Worm (Caenorhabditis elegans) whole organism, L2 larva: ENCODE data around the gene srw-29.

ENCODE experiments used
- C34F6.9 ChIP-seq: fragments of 150-350 bp; optimal IDR thresholded peaks from 2 replicates; lab custom pipeline; 2014; ENCODE audit warnings: missing biosample characterization, missing genetic modification characterization
- F13H6.1 ChIP-seq: sonication (generic microtip); optimal IDR thresholded peaks from 2 replicates; lab custom pipeline; 2016; ENCODE audit warnings: missing genetic modification characterization, missing compliant biosample characterization
- Y55F3AM.14 ChIP-seq: fragments of 200-800 bp; sonication (Bioruptor generic); optimal IDR thresholded peaks from 2 replicates; lab custom pipeline; 2018; ENCODE audit warnings: mild to moderate bottlenecking, missing genetic modification characterization, missing compliant biosample characterization
- ZK546.5 ChIP-seq: sonication (generic microtip); optimal IDR thresholded peaks from 2 replicates; lab custom pipeline; 2017; ENCODE audit warnings: missing biosample characterization, missing genetic modification characterization
- alr-1 ChIP-seq: fragments of 150-350 bp; optimal IDR thresholded peaks from 2 replicates; lab custom pipeline; 2014; ENCODE audit warnings: missing biosample characterization, missing genetic modification characterization
- ama-1 ChIP-seq: fragments of 150-350 bp; optimal IDR thresholded peaks from 2 replicates; lab custom pipeline; 2018; ENCODE audit warnings: inconsistent platforms
- blmp-1 ChIP-seq: sonication (generic microtip); optimal IDR thresholded peaks from 2 replicates; lab custom pipeline; 2017; ENCODE audit warnings: missing genetic modification characterization, mild to moderate bottlenecking, missing compliant biosample characterization, antibody characterized with exemption, moderate library complexity; ENCODE audit not compliant: insufficient read depth
- ceh-16 ChIP-seq: fragments of 150-350 bp; optimal IDR thresholded peaks from 2 replicates; lab custom pipeline; 2014; ENCODE audit warnings: missing biosample characterization, missing genetic modification characterization
- ceh-82 ChIP-seq: fragments of 150-350 bp; optimal IDR thresholded peaks from 2 replicates; lab custom pipeline; 2014; ENCODE audit warnings: missing biosample characterization, missing genetic modification characterization
- egl-27 ChIP-seq: sonication (generic microtip); optimal IDR thresholded peaks from 3 replicates; lab custom pipeline; 2017; ENCODE audit warnings: missing biosample characterization, missing genetic modification reagents, missing genetic modification characterization
- elt-1 ChIP-seq: fragments of 150-350 bp; optimal IDR thresholded peaks from 2 replicates; lab custom pipeline; 2014; ENCODE audit warnings: missing biosample characterization, missing genetic modification characterization
- elt-3 ChIP-seq: sonication (generic microtip); optimal IDR thresholded peaks from 2 replicates; lab custom pipeline; 2017; ENCODE audit warnings: missing biosample characterization, missing genetic modification characterization
- fos-1 ChIP-seq: fragments of 150-350 bp; optimal IDR thresholded peaks from 2 replicates; lab custom pipeline; 2014; ENCODE audit warnings: missing biosample characterization, missing genetic modification characterization
- gmeb-1 ChIP-seq: fragments of 150-350 bp; optimal IDR thresholded peaks from 2 replicates; lab custom pipeline; 2014; ENCODE audit warnings: missing biosample characterization, missing genetic modification characterization
- lin-11 ChIP-seq: fragments of 150-350 bp; sonication (generic microtip); optimal IDR thresholded peaks from 2 replicates; lab custom pipeline; 2014; ENCODE audit warnings: missing biosample characterization, missing genetic modification characterization, inconsistent platforms, mixed read lengths
- lin-39 ChIP-seq: fragments of 150-350 bp; optimal IDR thresholded peaks from 2 replicates; lab custom pipeline; 2014; ENCODE audit warnings: missing biosample characterization, missing genetic modification reagents, missing genetic modification characterization
- lsy-2 ChIP-seq, 2 experiments: fragments of 150-350 bp in 1 of 2; sonication (generic microtip) in 1 of 2; optimal IDR thresholded peaks; 2 replicates each; lab custom pipeline; 2014 to 2017; ENCODE audit warnings: missing biosample characterization in 2 of 2, missing genetic modification characterization in 2 of 2
- mab-5 ChIP-seq: fragments of 150-350 bp; optimal IDR thresholded peaks from 2 replicates; lab custom pipeline; 2014; ENCODE audit warnings: missing biosample characterization, missing genetic modification characterization
- mdl-1 ChIP-seq, 2 experiments: fragments of 150-350 bp in 1 of 2; sonication (generic microtip) in 1 of 2; optimal IDR thresholded peaks; 2 replicates each; lab custom pipeline; 2017; ENCODE audit warnings: missing biosample characterization in 2 of 2, missing genetic modification characterization in 2 of 2
- nhr-10 ChIP-seq: sonication (generic microtip); optimal IDR thresholded peaks from 2 replicates; lab custom pipeline; 2017; ENCODE audit warnings: missing biosample characterization, missing genetic modification characterization
- nhr-11 ChIP-seq: fragments of 150-350 bp; optimal IDR thresholded peaks from 2 replicates; lab custom pipeline; 2014; ENCODE audit warnings: missing biosample characterization, missing genetic modification characterization
- nhr-129 ChIP-seq: fragments of 150-350 bp; optimal IDR thresholded peaks from 2 replicates; lab custom pipeline; 2014; ENCODE audit warnings: missing biosample characterization, missing genetic modification characterization
- nhr-23 ChIP-seq: fragments of 150-350 bp; optimal IDR thresholded peaks from 2 replicates; lab custom pipeline; 2014; ENCODE audit warnings: missing biosample characterization, missing genetic modification reagents, missing genetic modification characterization
- nhr-237 ChIP-seq: fragments of 150-350 bp; optimal IDR thresholded peaks from 2 replicates; lab custom pipeline; 2014; ENCODE audit warnings: missing biosample characterization, missing genetic modification characterization
- nhr-25 ChIP-seq: fragments of 150-350 bp; sonication (generic microtip); optimal IDR thresholded peaks from 3 replicates; lab custom pipeline; 2014; ENCODE audit warnings: missing biosample characterization, missing genetic modification characterization
- nhr-77 ChIP-seq: fragments of 150-350 bp; optimal IDR thresholded peaks from 2 replicates; lab custom pipeline; 2014; ENCODE audit warnings: missing biosample characterization, missing genetic modification characterization
- peb-1 ChIP-seq: fragments of 150-350 bp; optimal IDR thresholded peaks from 2 replicates; lab custom pipeline; 2014; ENCODE audit warnings: missing biosample characterization, missing genetic modification characterization
- sem-4 ChIP-seq: fragments of 150-350 bp; optimal IDR thresholded peaks from 2 replicates; lab custom pipeline; 2014; ENCODE audit warnings: missing biosample characterization, missing genetic modification reagents, missing genetic modification characterization
- skn-1 ChIP-seq: sonication (generic microtip); optimal IDR thresholded peaks from 2 replicates; lab custom pipeline; 2017; ENCODE audit warnings: missing biosample characterization, missing genetic modification characterization
- sma-3 ChIP-seq: sonication (generic microtip); optimal IDR thresholded peaks from 2 replicates; lab custom pipeline; 2016; ENCODE audit warnings: missing genetic modification reagents, missing genetic modification characterization, missing compliant biosample characterization
- snpc-4 ChIP-seq: fragments of 150-350 bp; optimal IDR thresholded peaks from 2 replicates; lab custom pipeline; 2014; ENCODE audit warnings: missing biosample characterization, missing genetic modification characterization
- unc-55 ChIP-seq: fragments of 150-350 bp; sonication (generic microtip); optimal IDR thresholded peaks from 3 replicates; lab custom pipeline; 2014; ENCODE audit warnings: missing biosample characterization, missing genetic modification reagents, missing genetic modification characterization
- unc-62 ChIP-seq: fragments of 150-350 bp; optimal IDR thresholded peaks from 2 replicates; lab custom pipeline; 2014; ENCODE audit warnings: missing biosample characterization, missing genetic modification reagents, missing genetic modification characterization
- ztf-1 ChIP-seq: fragments of 200-800 bp; sonication (Bioruptor generic); conservative IDR thresholded peaks from 2 replicates; pipeline ENCODE4 v1.3.6; 2022; ENCODE audit warnings: missing genetic modification characterization, missing compliant biosample characterization
- ztf-11 ChIP-seq: sonication (generic microtip); optimal IDR thresholded peaks from 2 replicates; lab custom pipeline; 2017; ENCODE audit warnings: missing biosample characterization, missing genetic modification characterization

srw-29 gene

DNA sequence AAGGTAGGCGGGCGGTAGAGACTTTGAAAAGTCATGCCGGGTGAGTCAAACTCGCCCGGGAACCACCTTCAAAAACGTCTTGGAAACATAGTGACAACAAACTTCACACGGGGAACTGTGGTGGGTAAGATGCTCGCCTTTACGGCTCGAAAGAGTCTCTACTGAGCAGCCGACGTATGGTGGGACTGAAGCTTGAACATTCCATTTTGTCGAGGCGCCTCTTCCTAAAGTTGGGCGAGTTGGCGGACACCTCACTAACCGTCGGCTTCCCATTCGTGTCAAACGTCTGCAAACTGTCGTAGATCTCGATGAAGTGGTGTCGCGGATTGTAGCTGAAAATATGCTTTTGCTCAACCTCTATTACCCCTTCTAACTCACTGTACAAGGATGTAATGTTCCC is 41.4 kb downstream of the srw-29 start:
- TF ChIP-seq nhr-10 (no peak), gmeb-1 (tag; lab: Kevin White, UChicago) (no peak), unc-62 (GFP tag; lab: Kevin White, UChicago) (no peak), peb-1 (tag; lab: Kevin White, UChicago) (no peak), fos-1 (tag; lab: Kevin White, UChicago) (no peak), snpc-4 (no peak), nhr-77 (tag; lab: Kevin White, UChicago) (no peak), mab-5 (tag; lab: Kevin White, UChicago) (no peak)

DNA sequence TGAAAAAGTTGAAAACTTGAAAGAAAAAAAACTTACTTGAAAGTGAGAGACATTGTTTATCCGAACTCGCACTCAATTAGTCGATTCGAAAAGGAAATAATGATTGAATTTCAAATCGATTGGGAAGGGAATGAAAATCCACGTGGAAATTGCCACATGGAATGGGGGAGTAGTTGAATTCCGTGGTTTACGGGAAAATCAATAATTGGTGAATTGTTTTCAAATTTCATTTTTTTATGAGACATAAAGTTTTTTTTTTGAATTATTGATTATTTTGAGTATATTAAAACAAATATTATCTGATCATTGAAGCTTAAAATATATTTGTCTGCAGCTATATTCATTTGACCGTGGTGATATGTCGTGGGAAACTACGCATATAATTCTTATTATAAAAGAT is 46.5 kb downstream of the srw-29 start, which contains the start of gene F13A7.1:
Gene F13A7.1 (minus strand): TSS at position 101 of the 400 bp plus-strand sequence.
- TF ChIP-seq alr-1 (tag; lab: Kevin White, UChicago) (no peak), nhr-237 (tag; lab: Kevin White, UChicago) (no peak), ama-1 (lab: Kevin White, UChicago) (no peak), lin-11 (tag; lab: Kevin White, UChicago) (no peak), ceh-82 (tag; lab: Kevin White, UChicago) (no peak), F13H6.1 (tag; lab: Kevin White, UChicago) (no peak), C34F6.9 (tag; lab: Kevin White, UChicago) (no peak), egl-27 (no peak), ZK546.5 (tag; lab: Kevin White, UChicago) (no peak), mab-5 (tag; lab: Kevin White, UChicago) (no peak), nhr-11 (tag; lab: Kevin White, UChicago) (no peak), skn-1 (tag; lab: Kevin White, UChicago) (no peak), fos-1 (tag; lab: Kevin White, UChicago) (no peak), nhr-25 (tag; lab: Kevin White, UChicago) (no peak), ztf-1 (no peak)

DNA sequence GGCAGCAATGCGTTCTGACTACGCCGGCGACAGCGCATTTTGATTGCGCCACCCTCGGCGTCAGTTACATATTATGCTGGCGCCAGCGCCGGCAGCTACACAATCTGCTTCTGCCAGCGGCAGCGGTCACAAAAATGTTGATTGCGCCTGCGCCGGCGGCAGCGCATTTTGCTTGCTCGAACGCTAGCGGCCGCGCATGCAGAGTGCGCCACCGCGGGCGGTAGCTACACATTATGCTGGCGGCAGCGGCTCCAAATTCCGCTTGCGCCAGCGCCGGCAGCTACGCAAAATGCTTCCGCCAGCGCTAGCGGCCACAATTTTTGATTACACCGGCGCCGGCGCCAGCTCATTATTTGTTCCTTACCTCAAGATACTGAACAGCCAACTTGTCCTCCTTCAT is 47.1 kb downstream of the srw-29 start:
- TF ChIP-seq sem-4 (tag; lab: Kevin White, UChicago) (no peak), nhr-77 (tag; lab: Kevin White, UChicago) (no peak), lin-11 (tag; lab: Kevin White, UChicago) (no peak), lsy-2 (tag; optimal IDR thresholded peaks at IDR 0.05; lab: Kevin White, UChicago) (no peak), mdl-1 (tag; optimal IDR thresholded peaks at IDR 0.05; lab: Kevin White, UChicago) (no peak), nhr-129 (no peak), alr-1 (tag; lab: Kevin White, UChicago) (no peak), ceh-82 (tag; lab: Kevin White, UChicago) (no peak), nhr-11 (tag; lab: Kevin White, UChicago) (no peak), unc-55 (GFP tag; lab: Kevin White, UChicago) (no peak), F13H6.1 (tag; lab: Kevin White, UChicago) (no peak), peb-1 (tag; lab: Kevin White, UChicago) (no peak), nhr-10 (no peak), elt-1 (tag; lab: Kevin White, UChicago) (no peak), fos-1 (tag; lab: Kevin White, UChicago) (no peak), ztf-11 (tag; lab: Kevin White, UChicago) (no peak), elt-3 (no peak)

DNA sequence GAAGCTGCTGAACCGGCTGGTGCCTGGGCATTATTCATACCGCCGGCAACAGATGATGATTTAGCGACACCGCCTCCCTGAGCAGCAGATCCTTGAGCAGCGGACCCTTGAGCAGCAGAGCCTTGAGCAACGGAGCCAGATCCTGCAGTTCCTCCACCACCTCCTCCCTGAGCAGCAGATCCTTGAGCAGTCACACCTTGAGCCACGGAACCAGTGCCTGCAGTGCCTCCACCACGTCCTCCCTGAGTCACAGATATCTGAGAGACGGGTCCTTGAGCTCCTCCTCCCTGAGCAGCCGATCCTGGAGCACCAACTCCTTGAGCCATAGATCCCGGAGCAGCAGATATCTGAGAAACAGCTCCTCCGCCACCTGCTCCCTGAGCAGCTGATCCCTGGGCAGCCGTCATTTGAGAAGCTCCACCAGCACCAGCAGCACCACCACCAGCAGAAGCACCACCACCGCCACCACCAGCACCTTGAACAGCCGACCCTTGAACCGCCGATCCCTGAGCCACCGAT is 47.8 kb downstream of the srw-29 start:
- TF ChIP-seq mab-5 (tag; lab: Kevin White, UChicago) (no peak), blmp-1 (no peak), ceh-16 (no peak), sma-3 (GFP tag; lab: Kevin White, UChicago) (no peak), ztf-11 (tag; lab: Kevin White, UChicago) (no peak), ceh-82 (tag; lab: Kevin White, UChicago) (no peak), nhr-129 (no peak), elt-1 (tag; lab: Kevin White, UChicago) (no peak), C34F6.9 (tag; lab: Kevin White, UChicago) (no peak), Y55F3AM.14 (GFP tag; lab: Kevin White, UChicago) (no peak), ZK546.5 (tag; lab: Kevin White, UChicago) (no peak), nhr-23 (tag; lab: Kevin White, UChicago) (no peak), lin-39 (tag; lab: Kevin White, UChicago) (no peak), ama-1 (lab: Kevin White, UChicago) (no peak), gmeb-1 (tag; lab: Kevin White, UChicago) (no peak)
